Fruit fly (Drosophila melanogaster) whole organism: ENCODE data around the gene Sos.

Source experiments
- CG8478 ChIP-seq: fragments of >200 bp; optimal IDR thresholded peaks from 2 replicates; lab custom pipeline; 2018; ENCODE audit warnings: inconsistent platforms
- Dll ChIP-seq: fragments of >200 bp; optimal IDR thresholded peaks from 2 replicates; lab custom pipeline; 2017
- EcR ChIP-seq, 2 experiments: fragments of >200 bp; optimal IDR thresholded peaks; 2 replicates each; lab custom pipeline; 2017; ENCODE audit warnings: missing biosample characterization in 2 of 2, missing genetic modification characterization in 2 of 2, missing genetic modification reagents in 2 of 2
- pan ChIP-seq: fragments of >200 bp; optimal IDR thresholded peaks from 2 replicates; lab custom pipeline; 2017
- psq ChIP-seq: fragments of >200 bp; optimal IDR thresholded peaks from 2 replicates; lab custom pipeline; 2017
- usp ChIP-seq: fragments of >200 bp; optimal IDR thresholded peaks from 2 replicates; lab custom pipeline; 2017; ENCODE audit warnings: missing biosample characterization, missing genetic modification characterization, mixed read lengths

The Sos gene

DNA sequence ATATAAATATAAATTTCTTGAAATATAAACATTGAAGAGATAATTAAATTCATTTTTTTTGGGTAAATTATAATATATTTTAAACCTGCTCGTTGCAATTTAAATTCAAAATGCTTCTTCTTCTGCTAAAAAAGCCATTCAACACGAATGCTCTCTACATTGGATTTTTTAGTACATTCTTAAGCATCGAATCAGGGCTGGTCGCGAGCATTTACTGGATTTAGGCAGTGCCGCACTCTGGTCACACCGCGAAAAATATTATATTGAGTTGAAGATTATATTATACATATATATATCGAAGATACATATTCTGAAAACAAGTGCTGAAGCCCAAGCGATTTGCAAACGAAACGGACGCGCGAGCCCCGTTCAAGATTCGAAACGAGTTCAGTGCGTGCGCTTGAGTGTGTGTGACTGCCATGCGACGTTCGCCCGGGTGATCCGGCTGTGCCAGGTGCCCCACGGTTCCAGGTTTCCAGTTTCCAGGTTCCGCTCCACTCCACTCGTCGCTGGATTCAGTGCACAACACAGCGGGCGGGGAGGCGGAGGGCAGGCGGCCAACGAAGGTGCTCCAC lies at the start of gene Sos:
Sos (plus strand) TSS at position 213 of the 575 bp plus-strand sequence.
- no peak for TF ChIP-seq CG8478 (lab: Kevin White, UChicago)
- no peak for TF ChIP-seq EcR (GFP tag; optimal IDR thresholded peaks at IDR 0.05; lab: Kevin White, UChicago)
- TF ChIP-seq usp, result no peak
- no peak for TF ChIP-seq Dll (lab: Kevin White, UChicago)
- TF ChIP-seq pan (lab: Kevin White, UChicago), result no peak
- no peak for TF ChIP-seq psq (lab: Kevin White, UChicago)

DNA sequence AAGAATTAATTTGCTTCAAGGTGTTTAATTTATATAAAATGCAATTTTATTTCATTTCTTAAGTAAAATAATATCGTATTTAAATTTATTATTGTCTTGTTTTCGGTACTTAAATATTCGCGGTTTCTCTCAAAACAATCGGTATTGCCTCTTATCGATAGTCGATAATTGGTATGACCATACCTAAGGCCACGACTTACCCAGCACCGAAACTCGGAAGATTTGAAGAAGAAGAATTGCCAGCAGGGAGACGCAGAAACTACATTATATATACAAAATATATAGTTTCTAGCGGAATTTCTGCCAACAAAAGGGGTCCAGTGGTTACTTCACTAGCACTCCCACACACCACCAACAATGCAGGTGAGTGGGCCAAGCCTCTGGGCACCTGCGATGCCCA lies 42.7 kb upstream of the Sos start:
- no peak for TF ChIP-seq pan (lab: Kevin White, UChicago)
- no peak for TF ChIP-seq psq (lab: Kevin White, UChicago)

DNA sequence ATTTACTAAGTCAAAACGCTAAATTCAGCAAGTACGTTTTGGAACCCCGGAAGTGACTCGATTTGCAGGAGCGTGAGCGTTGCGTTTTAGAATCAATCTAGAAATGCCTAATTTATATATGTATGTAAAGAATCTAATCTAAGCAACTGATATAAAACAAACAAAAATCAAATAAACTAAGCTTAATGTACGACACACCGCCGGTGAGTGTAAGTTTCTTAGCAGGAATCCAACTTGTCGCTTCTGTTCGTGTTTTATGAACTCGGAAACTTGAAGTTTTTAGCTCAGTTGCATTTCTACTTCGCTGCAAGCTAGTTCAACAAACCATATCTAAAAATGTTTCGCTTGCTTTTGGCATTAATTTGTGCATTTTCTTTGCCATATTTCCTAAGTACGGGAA lies 39.9 kb upstream of the Sos start, which contains the start of gene CG43376:
CG43376 (plus strand) TSS at position 301 of the 400 bp plus-strand sequence.
- TF ChIP-seq psq (lab: Kevin White, UChicago) (no peak), pan (lab: Kevin White, UChicago) (no peak), usp (no peak), CG8478 (lab: Kevin White, UChicago) (no peak), Dll (lab: Kevin White, UChicago) (no peak), EcR (GFP tag; optimal IDR thresholded peaks at IDR 0.05; lab: Kevin White, UChicago) (no peak)

DNA sequence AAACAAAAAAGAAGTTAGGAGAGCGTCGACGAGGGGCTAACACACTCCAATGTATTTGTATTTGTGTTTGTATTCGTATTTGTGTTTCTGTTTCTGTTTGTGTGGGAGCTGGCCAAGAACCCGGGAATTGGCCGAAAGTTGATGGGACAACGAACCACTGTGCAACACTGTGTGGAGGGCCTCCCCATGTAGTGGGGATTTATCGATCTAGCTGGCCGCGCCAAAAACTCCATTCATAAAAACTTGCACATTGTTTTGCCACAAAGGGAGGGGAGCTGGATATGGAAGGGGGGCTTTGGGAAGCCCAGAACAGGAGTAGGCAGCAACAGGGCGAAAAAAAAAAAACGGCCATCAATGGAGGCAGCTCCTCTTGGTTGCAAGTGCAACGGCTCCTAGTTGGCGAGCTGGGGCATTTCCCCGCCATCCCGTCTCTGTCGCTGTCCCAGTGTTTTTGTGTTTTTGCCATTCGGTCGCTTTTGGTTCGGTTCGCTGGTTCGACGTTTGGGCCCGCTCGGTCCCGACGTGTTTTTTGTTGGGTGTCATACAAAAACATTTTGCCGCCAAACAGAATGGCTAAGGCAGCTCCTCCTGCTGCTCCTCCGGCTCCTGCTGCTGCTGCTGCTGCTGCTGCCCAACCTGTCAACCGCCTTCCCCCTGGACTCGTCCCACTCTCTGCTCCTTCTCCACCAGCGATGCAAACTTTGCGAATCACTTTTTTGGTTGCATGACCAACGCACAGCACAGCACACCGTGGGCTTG lies 36.5 kb upstream of the Sos start:
- TF ChIP-seq Dll (lab: Kevin White, UChicago) (no peak), psq (lab: Kevin White, UChicago) (no peak), EcR (GFP tag; optimal IDR thresholded peaks at IDR 0.05; lab: Kevin White, UChicago) (no peak), usp (no peak), pan (lab: Kevin White, UChicago) (no peak), CG8478 (lab: Kevin White, UChicago) (no peak)

DNA sequence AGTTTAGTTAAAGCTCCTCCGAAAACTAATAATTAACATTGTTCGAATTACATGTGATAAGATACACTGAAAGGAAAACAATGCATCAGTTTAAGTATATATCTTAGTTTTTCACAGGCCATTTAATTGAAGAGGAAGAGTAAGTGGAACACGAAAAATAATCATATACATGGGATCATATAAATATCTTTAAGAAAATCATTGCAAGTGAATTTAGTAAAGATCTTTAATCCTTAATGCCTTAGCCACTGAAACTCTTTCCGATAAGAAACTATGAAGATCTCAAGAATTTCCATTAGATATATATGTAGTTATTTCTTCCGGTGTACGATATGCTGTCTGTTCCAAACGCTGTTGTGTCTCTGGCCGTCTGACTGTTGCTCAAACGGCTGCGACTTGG lies 35.0 kb upstream of the Sos start:
- no peak for TF ChIP-seq usp
- no peak for TF ChIP-seq psq (lab: Kevin White, UChicago)
- TF ChIP-seq pan (lab: Kevin White, UChicago), result no peak
- TF ChIP-seq CG8478 (lab: Kevin White, UChicago), result no peak
- TF ChIP-seq Dll (lab: Kevin White, UChicago), result no peak

DNA sequence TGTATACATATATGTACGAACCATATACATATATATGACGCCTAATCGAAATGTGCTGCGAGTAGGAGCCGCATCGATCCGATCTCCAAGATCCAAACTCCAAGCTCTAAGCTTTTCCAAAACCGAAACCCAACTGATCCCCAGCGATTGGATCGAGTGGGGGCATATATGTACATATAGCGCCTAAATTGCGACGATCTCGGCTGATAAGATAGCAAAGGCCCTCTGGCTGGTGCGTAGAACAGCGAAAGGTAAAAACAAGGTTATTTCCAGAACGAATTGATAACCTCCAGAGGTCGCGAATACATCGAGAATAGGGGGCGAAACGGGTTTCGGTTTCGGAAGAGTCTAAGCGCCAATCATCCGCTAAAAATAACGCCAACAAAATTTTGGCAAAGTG lies 34.5 kb upstream of the Sos start:
- no peak for TF ChIP-seq EcR (GFP tag; optimal IDR thresholded peaks at IDR 0.05; lab: Kevin White, UChicago)
- no peak for TF ChIP-seq psq (lab: Kevin White, UChicago)
- TF ChIP-seq pan (lab: Kevin White, UChicago), result no peak
- TF ChIP-seq CG8478 (lab: Kevin White, UChicago), result no peak
- no peak for TF ChIP-seq usp
- no peak for TF ChIP-seq Dll (lab: Kevin White, UChicago)

DNA sequence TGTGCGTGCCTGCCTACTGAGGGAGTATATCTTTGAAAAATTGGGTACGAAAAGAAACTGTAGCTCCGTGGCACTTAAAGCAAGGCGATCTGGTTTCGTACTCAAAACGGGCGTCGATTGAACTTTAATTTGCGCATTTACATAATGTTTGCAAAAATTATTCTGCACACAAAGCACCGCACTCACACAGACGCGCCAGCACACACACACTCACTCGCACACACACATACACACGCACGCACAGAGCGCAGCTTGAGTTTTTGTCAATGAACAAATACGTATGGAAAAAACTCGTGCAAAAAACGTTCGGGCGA lies 33.9 kb upstream of the Sos start:
- TF ChIP-seq Dll (lab: Kevin White, UChicago), result no peak
- TF ChIP-seq usp, result no peak
- no peak for TF ChIP-seq CG8478 (lab: Kevin White, UChicago)
- TF ChIP-seq pan (lab: Kevin White, UChicago), result no peak
- TF ChIP-seq psq (lab: Kevin White, UChicago), result no peak
- no peak for TF ChIP-seq EcR (GFP tag; optimal IDR thresholded peaks at IDR 0.05; lab: Kevin White, UChicago)

DNA sequence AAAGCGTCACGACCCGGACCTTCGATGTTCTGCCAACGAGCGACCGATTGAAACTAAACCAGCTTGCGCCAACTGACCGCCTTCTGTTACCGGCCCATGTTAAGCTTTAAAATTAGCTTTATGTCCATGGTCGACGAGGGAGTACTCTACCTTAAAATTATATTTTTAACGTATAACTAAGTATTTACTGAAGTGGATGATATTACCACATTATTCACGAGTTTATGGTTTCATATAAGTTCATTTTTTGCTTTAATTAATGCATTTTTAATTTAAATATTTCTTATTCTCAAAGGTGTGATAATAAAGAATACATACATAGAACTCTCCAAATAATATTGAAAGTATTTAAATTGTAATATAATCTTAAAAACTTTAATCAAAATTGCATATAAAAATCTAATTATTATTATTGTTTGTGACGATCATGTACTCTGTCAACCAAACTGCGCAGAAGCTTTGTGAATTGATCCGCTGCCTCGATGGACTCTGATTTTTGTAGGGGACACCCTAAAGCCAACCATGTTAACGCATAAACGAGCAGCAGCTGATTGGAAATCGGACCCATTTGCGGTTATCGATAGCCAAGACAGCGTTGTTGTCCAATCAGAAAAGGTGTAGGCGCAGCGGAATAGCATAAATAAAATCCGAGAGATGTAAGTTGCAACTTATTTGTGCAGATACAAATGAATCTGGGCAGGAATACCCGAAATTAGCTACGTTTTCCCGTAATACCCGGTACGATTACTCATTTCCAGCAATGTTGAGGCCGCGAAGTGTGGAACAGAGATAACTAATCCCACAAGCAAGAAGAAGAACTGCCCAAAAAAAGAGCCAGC lies 33.3 kb upstream of the Sos start, which contains the start of the genes CG9008 and p38b:
CG9008 (minus strand) TSS at position 57 of the 839 bp plus-strand sequence.
p38b (plus strand) TSS at position 581 of the 839 bp plus-strand sequence.
- no peak for TF ChIP-seq Dll (lab: Kevin White, UChicago)
- no peak for TF ChIP-seq EcR (GFP tag; optimal IDR thresholded peaks at IDR 0.05; lab: Kevin White, UChicago)
- TF ChIP-seq CG8478 (lab: Kevin White, UChicago), result no peak
- TF ChIP-seq psq (lab: Kevin White, UChicago), result no peak
- TF ChIP-seq usp, result no peak
- TF ChIP-seq pan (lab: Kevin White, UChicago), result no peak

DNA sequence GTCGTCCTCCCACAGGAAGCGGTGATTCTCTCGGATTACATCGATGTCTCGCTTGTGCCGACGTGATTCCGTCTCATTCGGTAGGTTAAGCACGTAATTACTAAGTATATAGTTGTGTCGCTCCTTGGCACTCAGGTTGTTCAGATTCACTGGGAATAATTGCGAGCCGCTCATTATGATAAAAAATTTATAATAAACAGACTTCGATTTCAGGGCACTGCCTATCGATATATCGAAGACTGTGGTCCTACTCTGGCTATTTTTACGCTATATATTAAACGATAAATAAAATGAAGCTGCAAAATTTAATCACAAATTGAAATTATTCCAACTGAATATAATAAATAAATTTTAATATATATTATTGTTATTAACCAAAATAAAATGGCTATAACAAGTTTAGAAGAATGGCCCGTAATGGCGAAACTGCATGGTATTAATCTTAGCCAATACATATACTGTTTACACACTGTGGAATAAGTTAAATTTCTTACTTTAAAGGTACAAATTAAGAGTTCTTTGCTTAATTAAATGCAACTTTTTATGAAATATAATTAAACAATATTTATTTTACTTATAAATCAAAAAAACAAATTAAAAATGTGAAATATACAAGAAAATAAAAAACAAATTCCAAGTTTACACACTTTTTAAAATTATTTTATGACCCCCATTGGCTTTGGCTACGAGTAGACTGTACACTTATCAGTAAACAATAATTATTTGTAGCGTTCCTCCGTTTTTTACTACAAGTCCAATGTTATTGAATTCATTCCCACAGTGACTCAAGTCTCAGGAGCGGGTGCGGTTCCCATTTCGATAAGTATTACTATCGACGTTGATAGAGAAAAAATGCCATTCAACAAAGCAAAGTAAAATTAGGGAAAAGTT lies 30.1 kb upstream of the Sos start, which contains the start of gene Eato:
Eato (plus strand) TSS at position 821 of the 891 bp plus-strand sequence.
- TF ChIP-seq usp, result no peak
- no peak for TF ChIP-seq psq (lab: Kevin White, UChicago)
- TF ChIP-seq pan (lab: Kevin White, UChicago), result no peak
- TF ChIP-seq Dll (lab: Kevin White, UChicago), result no peak
- no peak for TF ChIP-seq CG8478 (lab: Kevin White, UChicago)
- TF ChIP-seq EcR (GFP tag; optimal IDR thresholded peaks at IDR 0.05; lab: Kevin White, UChicago), result no peak

DNA sequence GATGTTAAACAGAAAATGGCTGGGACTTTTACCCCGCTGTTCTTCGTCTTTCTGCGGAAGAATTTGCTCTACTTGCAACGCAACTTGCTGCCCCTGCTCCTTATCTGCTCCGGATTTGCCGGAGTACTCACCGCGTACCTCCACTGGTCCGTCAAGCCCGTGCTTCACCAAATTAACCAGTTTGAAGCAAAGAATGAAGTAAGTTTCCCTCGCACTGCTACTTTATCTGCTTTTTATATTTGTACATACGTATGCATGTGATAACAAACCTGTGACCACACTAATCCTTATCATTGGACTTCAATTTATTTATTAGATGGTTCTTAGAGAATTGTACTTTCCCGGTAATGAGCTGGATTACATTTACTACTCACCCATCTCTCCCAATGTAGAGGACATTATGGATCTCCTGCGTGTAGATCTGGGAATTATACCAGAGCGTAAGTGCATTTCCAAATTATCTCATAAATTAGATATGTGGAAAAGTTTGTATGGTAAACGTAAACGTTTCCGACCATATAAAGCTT lies 29.4 kb upstream of the Sos start, which contains the start of gene CG16890:
CG16890 (minus strand) TSS at position 184 of the 527 bp plus-strand sequence.
- TF ChIP-seq usp (no peak), psq (lab: Kevin White, UChicago) (no peak), EcR (GFP tag; optimal IDR thresholded peaks at IDR 0.05; lab: Kevin White, UChicago) (no peak), pan (lab: Kevin White, UChicago) (no peak), Dll (lab: Kevin White, UChicago) (no peak), CG8478 (lab: Kevin White, UChicago) (no peak)
